Worm (Caenorhabditis elegans): ENCODE measurements around the gene ZK1055.2.

ce11 chrV:6559585-6559984, 30.8 kb upstream of the ZK1055.2 start:
- TF ChIP-seq T22C8.4 (GFP tag; IDR thresholded peaks at IDR 0.05) (no peak), ztf-23 (GFP tag; IDR thresholded peaks at IDR 0.05) (no peak), flt-1 (GFP tag; IDR thresholded peaks at IDR 0.05) (no peak), klf-2 (GFP tag; conservative IDR thresholded peaks at IDR 0.05) (no peak), ztf-29 (GFP tag; IDR thresholded peaks at IDR 0.05) (0 out of 2 replicates have a peak, but pooled peaks have one; percentile 12), med-1 (GFP tag; optimal IDR thresholded peaks at IDR 0.05; ENCODE audit: insufficient read depth) (no peak), cog-1 (tag; optimal IDR thresholded peaks at IDR 0.05) (no peak), tab-1 (GFP tag; IDR thresholded peaks at IDR 0.05) (no peak), ref-1 (GFP tag; conservative IDR thresholded peaks at IDR 0.05) (no peak)

All from whole organism, midembryonic.